Fruit fly (Drosophila melanogaster): Measurements from ENCODE around the gene CG11841.

DNA sequence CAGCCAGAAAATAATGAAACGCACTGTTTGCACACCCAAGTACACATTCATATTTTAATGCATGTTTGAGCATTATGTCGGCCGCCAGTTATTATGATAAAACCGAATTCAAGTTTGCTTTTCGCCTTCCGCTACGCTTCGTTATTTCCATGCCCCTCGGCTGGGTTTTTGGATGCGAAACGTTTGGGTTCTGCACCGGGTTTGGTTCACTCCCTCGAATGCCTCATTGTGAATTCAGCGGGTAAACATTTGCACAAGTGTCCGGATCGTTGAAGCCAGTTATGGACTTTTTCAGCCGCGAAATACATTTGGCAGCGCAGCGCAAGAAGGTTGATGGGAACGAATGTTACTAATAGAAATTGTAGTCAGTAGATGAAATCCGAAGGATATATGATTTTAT lies 20.3 kb downstream of the CG11841 start:
- TF ChIP-seq kay (GFP tag; ENCODE audit: borderline replicate concordance), result no peak
- no peak for TF ChIP-seq tj (GFP tag; optimal IDR thresholded peaks at IDR 0.05)
- TF ChIP-seq Mnt (GFP tag; optimal IDR thresholded peaks at IDR 0.05), result no peak
- no peak for TF ChIP-seq CG5204 (GFP tag; optimal IDR thresholded peaks at IDR 0.05)
- no peak for TF ChIP-seq ovo (GFP tag; optimal IDR thresholded peaks at IDR 0.05)
- TF ChIP-seq CG7045 (GFP tag; optimal IDR thresholded peaks at IDR 0.05), result no peak
- no peak for TF ChIP-seq cic (GFP tag; optimal IDR thresholded peaks at IDR 0.05)
- TF ChIP-seq CG12768 (GFP tag; optimal IDR thresholded peaks at IDR 0.05), result no peak
- no peak for TF ChIP-seq Clk (GFP tag; optimal IDR thresholded peaks at IDR 0.05)
- no peak for TF ChIP-seq CG14711 (tag; optimal IDR thresholded peaks at IDR 0.05)
